Worm (Caenorhabditis elegans) whole organism, late embryonic: ENCODE measurements around the gene str-106.

Source experiments
- C08G9.2 ChIP-seq: sonication (generic microtip); optimal IDR thresholded peaks from 2 replicates; lab custom pipeline; 2016; ENCODE audit warnings: mild to moderate bottlenecking, missing genetic modification characterization, moderate library complexity, missing compliant biosample characterization
- C38D4.7 ChIP-seq: fragments of 200-800 bp; sonication (Bioruptor generic); optimal IDR thresholded peaks from 2 replicates; lab custom pipeline; 2018; ENCODE audit warnings: mild to moderate bottlenecking, missing genetic modification characterization, moderate library complexity, missing compliant biosample characterization
- F13H6.1 ChIP-seq: sonication (generic microtip); optimal IDR thresholded peaks from 2 replicates; lab custom pipeline; 2016; ENCODE audit warnings: missing genetic modification characterization, missing compliant biosample characterization
- K09A11.1 ChIP-seq: sonication (generic microtip); optimal IDR thresholded peaks from 2 replicates; lab custom pipeline; 2017; ENCODE audit warnings: antibody characterized with exemption, mild to moderate bottlenecking, missing genetic modification characterization, missing compliant biosample characterization; ENCODE audit not compliant: insufficient read depth
- T23F11.4 ChIP-seq: fragments of 200-800 bp; sonication (Bioruptor generic); optimal IDR thresholded peaks from 2 replicates; lab custom pipeline; 2018; ENCODE audit warnings: mild to moderate bottlenecking, missing genetic modification characterization, missing compliant biosample characterization
- ama-1 ChIP-seq: fragments of 150-350 bp; optimal IDR thresholded peaks from 2 replicates; lab custom pipeline; 2014
- ceh-18 ChIP-seq: sonication (generic microtip); optimal IDR thresholded peaks from 2 replicates; lab custom pipeline; 2016; ENCODE audit warnings: missing genetic modification characterization, missing compliant biosample characterization
- ceh-2 ChIP-seq: sonication (generic microtip); optimal IDR thresholded peaks from 2 replicates; lab custom pipeline; 2016; ENCODE audit warnings: missing genotype, missing genetic modification characterization, missing compliant biosample characterization
- ceh-22 ChIP-seq: sonication (generic microtip); optimal IDR thresholded peaks from 2 replicates; lab custom pipeline; 2017; ENCODE audit warnings: missing biosample characterization, missing genetic modification characterization
- ceh-24 ChIP-seq: sonication (generic microtip); optimal IDR thresholded peaks from 2 replicates; lab custom pipeline; 2016; ENCODE audit warnings: mild to moderate bottlenecking, missing genetic modification characterization, missing compliant biosample characterization
- ceh-30 ChIP-seq: fragments of 150-350 bp; optimal IDR thresholded peaks from 2 replicates; lab custom pipeline; 2014; ENCODE audit warnings: missing biosample characterization, missing genetic modification characterization
- ceh-34 ChIP-seq: sonication (generic microtip); optimal IDR thresholded peaks from 2 replicates; lab custom pipeline; 2016; ENCODE audit warnings: mild to moderate bottlenecking, missing genetic modification characterization, missing compliant biosample characterization
- ceh-45 ChIP-seq: fragments of 200-800 bp; sonication (Bioruptor generic); IDR thresholded peaks from 2 replicates; pipeline ENCODE4 v1.3.6; 2022; ENCODE audit warnings: missing genetic modification reagents, missing genetic modification characterization, missing compliant biosample characterization
- ceh-6 ChIP-seq: fragments of 200-800 bp; sonication (Bioruptor generic); optimal IDR thresholded peaks from 2 replicates; lab custom pipeline; 2018; ENCODE audit warnings: mild to moderate bottlenecking, missing genetic modification characterization, missing compliant biosample characterization
- ceh-9 ChIP-seq: sonication (generic microtip); optimal IDR thresholded peaks from 2 replicates; lab custom pipeline; 2016; ENCODE audit warnings: mild to moderate bottlenecking, missing genetic modification characterization, inconsistent platforms, missing compliant biosample characterization
- elt-2 ChIP-seq: sonication (generic microtip); optimal IDR thresholded peaks from 2 replicates; lab custom pipeline; 2016; ENCODE audit warnings: missing genetic modification reagents, missing genetic modification characterization, missing compliant biosample characterization
- eyg-1 ChIP-seq: sonication (generic microtip); optimal IDR thresholded peaks from 2 replicates; lab custom pipeline; 2016; ENCODE audit warnings: missing genotype, missing genetic modification characterization, missing compliant biosample characterization
- gmeb-2 ChIP-seq: sonication (generic microtip); optimal IDR thresholded peaks from 2 replicates; lab custom pipeline; 2016; ENCODE audit warnings: missing genetic modification characterization, inconsistent platforms, missing compliant biosample characterization
- hlh-13 ChIP-seq: fragments of 200-800 bp; sonication (Bioruptor generic); optimal IDR thresholded peaks from 2 replicates; lab custom pipeline; 2018; ENCODE audit warnings: mild to moderate bottlenecking, missing genetic modification characterization, missing compliant biosample characterization
- hlh-8 ChIP-seq: sonication (generic microtip); optimal IDR thresholded peaks from 2 replicates; lab custom pipeline; 2016; ENCODE audit warnings: missing genotype, missing genetic modification characterization, missing compliant biosample characterization
- mec-3 ChIP-seq: sonication (generic microtip); optimal IDR thresholded peaks from 2 replicates; lab custom pipeline; 2016; ENCODE audit warnings: borderline replicate concordance, missing genetic modification characterization, missing compliant biosample characterization
- nfya-1 ChIP-seq: sonication (generic microtip); optimal IDR thresholded peaks from 2 replicates; lab custom pipeline; 2017; ENCODE audit warnings: missing genetic modification characterization, mild to moderate bottlenecking, missing compliant biosample characterization, antibody characterized with exemption, moderate library complexity
- nhr-11 ChIP-seq: fragments of 150-350 bp; optimal IDR thresholded peaks from 2 replicates; lab custom pipeline; 2014; ENCODE audit warnings: missing biosample characterization, missing genetic modification characterization
- nhr-232 ChIP-seq: sonication (generic microtip); optimal IDR thresholded peaks from 2 replicates; lab custom pipeline; 2016; ENCODE audit warnings: missing genetic modification characterization, missing compliant biosample characterization
- npax-4 ChIP-seq: sonication (generic microtip); optimal IDR thresholded peaks from 2 replicates; lab custom pipeline; 2016; ENCODE audit warnings: missing genetic modification characterization, missing compliant biosample characterization
- pag-3 ChIP-seq: sonication (generic microtip); optimal IDR thresholded peaks from 2 replicates; lab custom pipeline; 2016; ENCODE audit warnings: missing compliant biosample characterization, missing genetic modification characterization, borderline replicate concordance
- pat-9 ChIP-seq: fragments of 200-800 bp; sonication (Bioruptor generic); optimal IDR thresholded peaks from 2 replicates; lab custom pipeline; 2018; ENCODE audit warnings: mild to moderate bottlenecking, missing genetic modification characterization, moderate library complexity, missing compliant biosample characterization
- pax-1 ChIP-seq: fragments of 150-350 bp; optimal IDR thresholded peaks from 2 replicates; lab custom pipeline; 2014; ENCODE audit warnings: missing biosample characterization, missing genetic modification characterization
- pha-2 ChIP-seq: sonication (generic microtip); optimal IDR thresholded peaks from 2 replicates; lab custom pipeline; 2017; ENCODE audit warnings: mild to moderate bottlenecking, missing genetic modification characterization, missing compliant biosample characterization
- pha-4 ChIP-seq: fragments of 150-350 bp; optimal IDR thresholded peaks from 2 replicates; lab custom pipeline; 2018; ENCODE audit warnings: missing biosample characterization, missing genetic modification reagents, missing genetic modification characterization
- pqm-1 ChIP-seq: sonication (generic microtip); optimal IDR thresholded peaks from 2 replicates; lab custom pipeline; 2016; ENCODE audit warnings: missing genetic modification characterization, missing compliant biosample characterization
- pros-1 ChIP-seq: fragments of 150-350 bp; optimal IDR thresholded peaks from 2 replicates; lab custom pipeline; 2014; ENCODE audit warnings: missing biosample characterization, missing genetic modification reagents, missing genetic modification characterization
- sdc-2 ChIP-seq: sonication (generic microtip); optimal IDR thresholded peaks from 2 replicates; lab custom pipeline; 2016; ENCODE audit warnings: missing genotype, missing genetic modification characterization, missing compliant biosample characterization
- sox-2 ChIP-seq: fragments of 200-800 bp; sonication (Bioruptor generic); IDR thresholded peaks from 2 replicates; pipeline ENCODE4 v1.3.6; 2022; ENCODE audit warnings: missing genetic modification reagents, missing genetic modification characterization, missing compliant biosample characterization
- sox-4 ChIP-seq: sonication (generic microtip); optimal IDR thresholded peaks from 2 replicates; lab custom pipeline; 2017; ENCODE audit warnings: mild to moderate bottlenecking, missing genetic modification characterization, inconsistent platforms, missing compliant biosample characterization
- tbx-2 ChIP-seq: sonication (generic microtip); optimal IDR thresholded peaks from 2 replicates; lab custom pipeline; 2016; ENCODE audit warnings: missing genetic modification characterization, missing compliant biosample characterization
- tbx-7 ChIP-seq: sonication (generic microtip); optimal IDR thresholded peaks from 2 replicates; lab custom pipeline; 2016; ENCODE audit warnings: missing genotype, missing genetic modification characterization, missing compliant biosample characterization
- ttx-3 ChIP-seq: sonication (generic microtip); optimal IDR thresholded peaks from 2 replicates; lab custom pipeline; 2016; ENCODE audit warnings: missing genetic modification reagents, missing genetic modification characterization, missing compliant biosample characterization
- unc-55 ChIP-seq: sonication (generic microtip); optimal IDR thresholded peaks from 2 replicates; lab custom pipeline; 2017; ENCODE audit warnings: missing biosample characterization, missing genetic modification reagents, missing genetic modification characterization

str-106 gene

ce11 chrV:16162124-16162735 lies 18.2 kb upstream of the str-106 start, which contains the start of the genes str-109 and F10A3.11:
str-109 (minus strand) TSS chrV:16162224.
F10A3.11 (plus strand) TSS chrV:16162685.
- no peak for TF ChIP-seq sox-2 (GFP tag; lab: Robert Waterston, UW)
- no peak for TF ChIP-seq C38D4.7 (GFP tag; lab: Kevin White, UChicago)
- TF ChIP-seq F13H6.1 = no peak
- TF ChIP-seq ceh-18 = no peak
- TF ChIP-seq pax-1 (tag; lab: Kevin White, UChicago) = no peak
- TF ChIP-seq hlh-13 = no peak
- TF ChIP-seq pha-2 (tag; lab: Kevin White, UChicago) = no peak
- TF ChIP-seq pat-9 = no peak
- no peak for TF ChIP-seq pqm-1 (tag; lab: Kevin White, UChicago)
- TF ChIP-seq eyg-1 (tag; lab: Kevin White, UChicago) = no peak
- TF ChIP-seq tbx-7 (tag; lab: Kevin White, UChicago) = no peak
- TF ChIP-seq nfya-1 = no peak
- TF ChIP-seq C08G9.2 (tag; lab: Kevin White, UChicago) = no peak
- no peak for TF ChIP-seq pha-4 (tag; lab: Kevin White, UChicago)
- no peak for TF ChIP-seq elt-2 (tag; lab: Kevin White, UChicago)
- TF ChIP-seq ceh-34 (tag; lab: Kevin White, UChicago) = no peak
- no peak for TF ChIP-seq mec-3
- no peak for TF ChIP-seq sdc-2
- no peak for TF ChIP-seq ceh-24 (tag; lab: Kevin White, UChicago)
- no peak for TF ChIP-seq nhr-11
- TF ChIP-seq, all 69 proteins: peak for 0

ce11 chrV:16163719-16164118 lies 16.7 kb upstream of the str-106 start, which contains the start of gene F10A3.12:
F10A3.12 (plus strand) TSS chrV:16164019.
- TF ChIP-seq mec-3 (no peak), pha-4 (tag; lab: Kevin White, UChicago) (no peak), nhr-232 (tag; lab: Kevin White, UChicago) (no peak), sox-2 (GFP tag; lab: Robert Waterston, UW) (no peak), ama-1 (no peak), ceh-30 (tag; lab: Kevin White, UChicago) (no peak), ceh-2 (no peak), unc-55 (GFP tag; lab: Kevin White, UChicago) (no peak), K09A11.1 (tag; lab: Kevin White, UChicago) (no peak), ceh-9 (no peak), pag-3 (no peak), T23F11.4 (no peak), ceh-45 (no peak), pqm-1 (tag; lab: Kevin White, UChicago) (no peak), sox-4 (no peak), pat-9 (no peak), ttx-3 (tag; lab: Kevin White, UChicago) (no peak)

DNA sequence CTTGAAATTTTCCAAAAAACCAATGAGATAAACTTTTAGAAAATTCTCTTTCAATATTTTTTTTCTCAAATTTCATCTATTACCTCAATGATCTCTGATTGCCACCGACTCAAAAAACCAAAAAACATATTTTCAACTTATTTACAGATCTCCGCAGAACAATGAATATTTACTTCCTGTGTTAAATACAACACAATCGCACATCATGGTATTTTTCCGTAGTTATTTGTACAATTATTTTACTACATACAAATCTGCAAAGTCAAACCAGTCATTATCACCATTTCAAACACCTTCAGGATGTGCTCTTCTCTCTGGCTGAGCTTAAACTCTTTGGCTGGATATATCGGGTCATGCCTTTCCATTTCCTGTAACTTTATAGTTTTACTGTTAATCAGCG lies 14.5 kb upstream of the str-106 start, which contains the start of gene str-108:
TSS of gene str-108 (plus strand) at position 301 of the 400 bp plus-strand sequence.
- TF ChIP-seq pat-9 (no peak), C38D4.7 (GFP tag; lab: Kevin White, UChicago) (no peak), hlh-13 (no peak), ceh-18 (no peak), tbx-2 (tag; lab: Kevin White, UChicago) (no peak), sox-2 (GFP tag; lab: Robert Waterston, UW) (no peak), ceh-6 (GFP tag; lab: Kevin White, UChicago) (no peak), eyg-1 (tag; lab: Kevin White, UChicago) (no peak)
- TF ChIP-seq, all 69 proteins: peak for 0

DNA sequence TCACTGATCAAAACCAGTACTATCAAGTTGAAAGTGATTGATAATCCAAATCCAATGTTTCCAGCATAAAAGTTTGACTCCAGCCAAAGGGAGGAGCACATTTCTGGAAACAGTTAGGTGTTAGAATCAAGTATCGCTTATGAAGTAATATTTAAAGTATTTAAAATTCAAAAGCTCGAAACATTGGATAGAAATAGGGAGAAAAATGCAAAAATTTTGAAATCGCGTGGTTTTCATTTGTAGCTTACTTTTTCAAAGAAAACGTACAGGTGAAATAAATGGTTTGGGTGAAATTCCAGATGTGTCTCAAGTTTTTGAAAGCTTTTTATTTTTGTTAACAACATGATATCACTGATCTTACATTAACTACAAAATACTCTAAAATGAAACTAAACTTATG lies 11.4 kb upstream of the str-106 start, which contains the start of gene str-111:
TSS of gene str-111 (minus strand) at position 101 of the 400 bp plus-strand sequence.
- TF ChIP-seq gmeb-2 (tag; lab: Kevin White, UChicago) = no peak
- TF ChIP-seq elt-2 (tag; lab: Kevin White, UChicago) = no peak
- no peak for TF ChIP-seq pax-1 (tag; lab: Kevin White, UChicago)
- no peak for TF ChIP-seq hlh-8 (tag; lab: Kevin White, UChicago)
- TF ChIP-seq eyg-1 (tag; lab: Kevin White, UChicago) = no peak
- no peak for TF ChIP-seq ceh-22 (tag; lab: Kevin White, UChicago)
- TF ChIP-seq ceh-34 (tag; lab: Kevin White, UChicago) = no peak
- TF ChIP-seq npax-4 (tag; lab: Kevin White, UChicago) = no peak
- TF ChIP-seq C38D4.7 (GFP tag; lab: Kevin White, UChicago) = no peak
- no peak for TF ChIP-seq pros-1
